Fruit fly (Drosophila melanogaster) whole organism, embryonic: ENCODE results near the gene CG10761.

ENCODE experiments used
- Atf3 ChIP-seq: fragments of 200-800 bp; sonication (Bioruptor generic); optimal IDR thresholded peaks from 3 replicates; lab custom pipeline; 2016; ENCODE audit warnings: missing biosample characterization, missing genetic modification characterization
- BtbVII ChIP-seq: fragments of 200-800 bp; sonication (Bioruptor generic); optimal IDR thresholded peaks from 3 replicates; lab custom pipeline; 2017; ENCODE audit warnings: missing biosample characterization, mild to moderate bottlenecking, missing genetic modification characterization
- C15 ChIP-seq: fragments of 200-800 bp; sonication (Bioruptor generic); IDR thresholded peaks from 3 replicates; pipeline ENCODE4 v1.3.6; 2022; ENCODE audit warnings: missing biosample characterization, missing genetic modification characterization
- CG10209 ChIP-seq: fragments of 200-800 bp; sonication (Bioruptor generic); optimal IDR thresholded peaks from 3 replicates; lab custom pipeline; 2017; ENCODE audit warnings: missing biosample characterization, mild to moderate bottlenecking, missing genetic modification characterization, missing genetic modification reagents
- CG11247 ChIP-seq: fragments of 200-800 bp; sonication (Bioruptor generic); IDR thresholded peaks from 2 replicates; pipeline ENCODE4 v1.3.6; 2022; ENCODE audit warnings: missing biosample characterization, missing genetic modification characterization
- CG11723 ChIP-seq: fragments of 200-800 bp; sonication (Bioruptor generic); optimal IDR thresholded peaks from 2 replicates; lab custom pipeline; 2017; ENCODE audit warnings: missing biosample characterization, mild to moderate bottlenecking, missing genetic modification characterization
- CG12236 ChIP-seq: fragments of 200-800 bp; sonication (Bioruptor generic); optimal IDR thresholded peaks from 2 replicates; lab custom pipeline; 2016; ENCODE audit warnings: missing biosample characterization, missing genetic modification characterization
- CG13296 ChIP-seq: fragments of 200-800 bp; sonication (Bioruptor generic); optimal IDR thresholded peaks from 3 replicates; lab custom pipeline; 2018; ENCODE audit warnings: missing biosample characterization, mild to moderate bottlenecking, missing genetic modification characterization
- CG13424 ChIP-seq: fragments of 200-800 bp; sonication (Bioruptor generic); optimal IDR thresholded peaks from 2 replicates; lab custom pipeline; 2019; ENCODE audit warnings: missing biosample characterization, mild to moderate bottlenecking, missing genetic modification characterization, moderate library complexity
- CG15514 ChIP-seq: fragments of 200-800 bp; sonication (Bioruptor generic); optimal IDR thresholded peaks from 3 replicates; lab custom pipeline; 2017; ENCODE audit warnings: missing biosample characterization, missing genetic modification characterization, mild to moderate bottlenecking, moderate library complexity, missing genetic modification reagents
- CG16815 ChIP-seq: fragments of 200-800 bp; sonication (Bioruptor generic); optimal IDR thresholded peaks from 3 replicates; lab custom pipeline; 2017; ENCODE audit warnings: missing biosample characterization, mild to moderate bottlenecking, missing genetic modification characterization
- CG18476 ChIP-seq: fragments of 200-800 bp; sonication (Bioruptor generic); optimal IDR thresholded peaks from 2 replicates; lab custom pipeline; 2016; ENCODE audit warnings: missing biosample characterization, mild to moderate bottlenecking, missing genetic modification characterization
- CG3065 ChIP-seq: fragments of 200-800 bp; sonication (Bioruptor generic); optimal IDR thresholded peaks from 2 replicates; lab custom pipeline; 2016; ENCODE audit warnings: missing biosample characterization, missing genetic modification characterization
- CG31365 ChIP-seq: fragments of 200-800 bp; sonication (Bioruptor generic); optimal IDR thresholded peaks from 2 replicates; lab custom pipeline; 2018; ENCODE audit warnings: missing biosample characterization, mild to moderate bottlenecking, missing genetic modification characterization
- CG4282 ChIP-seq: fragments of 200-800 bp; sonication (Bioruptor generic); optimal IDR thresholded peaks from 2 replicates; lab custom pipeline; 2016; ENCODE audit warnings: missing biosample characterization, missing genetic modification characterization
- CG4854 ChIP-seq: fragments of 200-800 bp; sonication (Bioruptor generic); optimal IDR thresholded peaks from 2 replicates; lab custom pipeline; 2016; ENCODE audit warnings: missing biosample characterization, missing genetic modification characterization, inconsistent platforms
- CG5180 ChIP-seq: fragments of 200-800 bp; sonication (Bioruptor generic); optimal IDR thresholded peaks from 3 replicates; lab custom pipeline; 2017; ENCODE audit warnings: missing biosample characterization, missing genetic modification characterization, mild to moderate bottlenecking, moderate library complexity, missing genetic modification reagents
- CG6175 ChIP-seq: fragments of 200-800 bp; sonication (Bioruptor generic); IDR thresholded peaks from 3 replicates; pipeline ENCODE4 v1.3.6; 2022; ENCODE audit warnings: missing biosample characterization, missing genetic modification characterization
- CG6854 ChIP-seq: fragments of 200-800 bp; sonication (Bioruptor generic); optimal IDR thresholded peaks from 3 replicates; lab custom pipeline; 2017; ENCODE audit warnings: missing biosample characterization, mild to moderate bottlenecking, missing genetic modification characterization
- CG7839 ChIP-seq: fragments of 200-800 bp; sonication (Bioruptor generic); optimal IDR thresholded peaks from 3 replicates; lab custom pipeline; 2018; ENCODE audit warnings: missing biosample characterization, mild to moderate bottlenecking, missing genetic modification characterization, moderate library complexity
- CG9437 ChIP-seq: fragments of 200-800 bp; sonication (Bioruptor generic); optimal IDR thresholded peaks from 2 replicates; lab custom pipeline; 2018; ENCODE audit warnings: missing biosample characterization, mild to moderate bottlenecking, missing genetic modification characterization
- Dip2 ChIP-seq: fragments of 200-800 bp; sonication (Bioruptor generic); IDR thresholded peaks from 2 replicates; pipeline ENCODE4 v1.3.6; 2022; ENCODE audit warnings: missing biosample characterization, missing genetic modification characterization
- HLH3B ChIP-seq: fragments of 200-800 bp; sonication (Bioruptor generic); IDR thresholded peaks from 2 replicates; pipeline ENCODE4 v1.3.6; 2022; ENCODE audit warnings: missing biosample characterization, missing genetic modification characterization
- HLH4C ChIP-seq: fragments of 200-800 bp; sonication (Bioruptor generic); IDR thresholded peaks from 3 replicates; pipeline ENCODE4 v1.3.6; 2022; ENCODE audit warnings: missing biosample characterization, missing genetic modification characterization; ENCODE audit not compliant: partially characterized antibody
- HLHmδ ChIP-seq: fragments of 200-800 bp; sonication (Bioruptor generic); optimal IDR thresholded peaks from 2 replicates; lab custom pipeline; 2018; ENCODE audit warnings: missing biosample characterization, mild to moderate bottlenecking, missing genetic modification characterization, moderate library complexity
- Hmx ChIP-seq: fragments of 200-800 bp; sonication (Bioruptor generic); optimal IDR thresholded peaks from 2 replicates; lab custom pipeline; 2016; ENCODE audit warnings: missing biosample characterization, missing genetic modification characterization
- Kr ChIP-seq: fragments of 200-800 bp; sonication (Bioruptor generic); optimal IDR thresholded peaks from 2 replicates; lab custom pipeline; 2017; ENCODE audit warnings: missing biosample characterization, mild to moderate bottlenecking, missing genetic modification characterization
- Lpt ChIP-seq: fragments of >200 bp; optimal IDR thresholded peaks from 2 replicates; lab custom pipeline; 2018; ENCODE audit warnings: missing biosample characterization, missing genetic modification characterization
- MESR4 ChIP-seq: fragments of 200-800 bp; sonication (Bioruptor generic); optimal IDR thresholded peaks from 2 replicates; lab custom pipeline; 2018; ENCODE audit warnings: missing biosample characterization, mild to moderate bottlenecking, missing genetic modification characterization, moderate library complexity
- Opbp ChIP-seq: fragments of 200-800 bp; sonication (Bioruptor generic); IDR thresholded peaks from 3 replicates; pipeline ENCODE4 v1.3.6; 2022; ENCODE audit warnings: missing biosample characterization, missing genetic modification characterization; ENCODE audit not compliant: partially characterized antibody
- Ravus ChIP-seq: fragments of 200-800 bp; sonication (Bioruptor generic); IDR thresholded peaks from 2 replicates; pipeline ENCODE4 v1.3.6; 2022; ENCODE audit warnings: missing biosample characterization, missing genetic modification characterization
- bigmax ChIP-seq: fragments of 200-800 bp; sonication (Bioruptor generic); optimal IDR thresholded peaks from 2 replicates; lab custom pipeline; 2018; ENCODE audit warnings: missing biosample characterization, mild to moderate bottlenecking, missing genetic modification characterization
- cas ChIP-seq: fragments of 200-800 bp; sonication (Bioruptor generic); IDR thresholded peaks from 2 replicates; pipeline ENCODE4 v1.3.6; 2022; ENCODE audit warnings: missing biosample characterization, missing genetic modification characterization
- fru ChIP-seq: fragments of >200 bp; optimal IDR thresholded peaks from 2 replicates; lab custom pipeline; 2017
- gce ChIP-seq: fragments of 200-800 bp; sonication (Bioruptor generic); IDR thresholded peaks from 3 replicates; pipeline ENCODE4 v1.3.6; 2022; ENCODE audit warnings: missing biosample characterization, missing genetic modification characterization
- gcm ChIP-seq: fragments of 200-800 bp; sonication (Bioruptor generic); optimal IDR thresholded peaks from 2 replicates; lab custom pipeline; 2019; ENCODE audit warnings: missing biosample characterization, mild to moderate bottlenecking, missing genetic modification characterization, moderate library complexity
- gfzf ChIP-seq: fragments of 200-800 bp; sonication (Bioruptor generic); optimal IDR thresholded peaks from 2 replicates; lab custom pipeline; 2016; ENCODE audit warnings: missing biosample characterization, mild to moderate bottlenecking, missing genetic modification characterization, moderate library complexity
- grn ChIP-seq: fragments of 200-800 bp; sonication (Bioruptor generic); optimal IDR thresholded peaks from 3 replicates; lab custom pipeline; 2017; ENCODE audit warnings: missing biosample characterization, missing genetic modification characterization
- ham ChIP-seq: fragments of 200-800 bp; sonication (Bioruptor generic); IDR thresholded peaks from 2 replicates; pipeline ENCODE4 v1.3.6; 2022; ENCODE audit warnings: missing biosample characterization, missing genetic modification characterization
- hkb ChIP-seq, 2 experiments: fragments of 200-800 bp in 1 of 2; fragments of >200 bp in 1 of 2; sonication (Bioruptor generic) in 1 of 2; IDR thresholded peaks in 1 of 2; optimal IDR thresholded peaks in 1 of 2; 2 replicates each; pipeline versions ENCODE4 v1.3.6 to Lab custom; 2017 to 2022; ENCODE audit warnings: missing biosample characterization in 1 of 2, missing genetic modification characterization in 1 of 2
- lab ChIP-seq: fragments of 200-800 bp; sonication (Bioruptor generic); optimal IDR thresholded peaks from 3 replicates; lab custom pipeline; 2017; ENCODE audit warnings: missing biosample characterization, missing genetic modification characterization, mild to moderate bottlenecking, moderate library complexity, missing genetic modification reagents
- lilli ChIP-seq: fragments of 200-800 bp; sonication (Bioruptor generic); optimal IDR thresholded peaks from 3 replicates; lab custom pipeline; 2016; ENCODE audit warnings: missing biosample characterization, missing genetic modification characterization
- peb ChIP-seq: fragments of 200-800 bp; sonication (Bioruptor generic); IDR thresholded peaks from 2 replicates; pipeline ENCODE4 v1.3.6; 2022; ENCODE audit warnings: missing biosample characterization, missing genetic modification characterization
- row ChIP-seq: fragments of 200-800 bp; sonication (Bioruptor generic); IDR thresholded peaks from 3 replicates; pipeline ENCODE4 v1.3.6; 2022; ENCODE audit warnings: missing biosample characterization, missing genetic modification characterization
- sc ChIP-seq, 3 experiments: fragments of >200 bp in 2 of 3; fragments of 200-800 bp in 1 of 3; sonication (Bioruptor generic) in 1 of 3; optimal IDR thresholded peaks; 2 replicates in 2 of 3; 3 replicates in 1 of 3; lab custom pipeline; 2017; ENCODE audit warnings: mild to moderate bottlenecking in 1 of 3, missing biosample characterization in 1 of 3, missing genetic modification characterization in 1 of 3, missing genetic modification reagents in 1 of 3
- sd ChIP-seq: fragments of 200-800 bp; sonication (Bioruptor generic); optimal IDR thresholded peaks from 3 replicates; lab custom pipeline; 2018; ENCODE audit warnings: missing biosample characterization, mild to moderate bottlenecking, missing genetic modification characterization, moderate library complexity
- slp2 ChIP-seq: fragments of 200-800 bp; sonication (Bioruptor generic); optimal IDR thresholded peaks from 2 replicates; lab custom pipeline; 2016; ENCODE audit warnings: missing biosample characterization, missing genetic modification characterization
- trh ChIP-seq: fragments of 200-800 bp; sonication (Bioruptor generic); optimal IDR thresholded peaks from 2 replicates; lab custom pipeline; 2016; ENCODE audit warnings: missing biosample characterization, missing genetic modification characterization
- vfl ChIP-seq: fragments of 200-800 bp; sonication (Bioruptor generic); optimal IDR thresholded peaks from 2 replicates; lab custom pipeline; 2016; ENCODE audit warnings: missing biosample characterization, missing genetic modification characterization
- zen ChIP-seq: fragments of 200-800 bp; sonication (Bioruptor generic); optimal IDR thresholded peaks from 3 replicates; lab custom pipeline; 2018; ENCODE audit warnings: missing biosample characterization, mild to moderate bottlenecking, missing genetic modification characterization, moderate library complexity

Gene CG10761

dm6 chrX:8143537-8143936, 19.1 kb downstream of the CG10761 start, which contains the start of gene CG17982 (continued):
- TF ChIP-seq Ravus (GFP tag; lab: Robert Waterston, UW) (peak; percentile 47; the same call in 1 of the 2 replicates), lab (peak; percentile 89), CG16815 (peak; percentile 47), CG31365 (tag; lab: Kevin White, UChicago) (peak; percentile 56), gcm (GFP tag; lab: Kevin White, UChicago) (peak; percentile 83), HLHmδ (GFP tag; lab: Kevin White, UChicago) (no peak), lilli (peak; percentile 93), CG11723 (peak; percentile 64), slp2 (GFP tag; lab: Kevin White, UChicago) (peak; percentile 67), CG13296 (GFP tag; lab: Kevin White, UChicago) (peak; percentile 82), CG4854 (GFP tag; lab: Kevin White, UChicago) (peak; percentile 64), CG18476 (GFP tag; lab: Kevin White, UChicago) (peak; percentile 68), CG13424 (tag; lab: Kevin White, UChicago) (peak; percentile 89), bigmax (GFP tag; lab: Kevin White, UChicago) (peak; percentile 92), trh (GFP tag; lab: Kevin White, UChicago) (peak; percentile 42), CG12236 (GFP tag; lab: Kevin White, UChicago) (peak; percentile 53), vfl (peak; percentile 80), CG3065 (GFP tag; lab: Kevin White, UChicago) (peak; percentile 2), CG15514 (GFP tag; lab: Kevin White, UChicago) (peak; percentile 93), CG7839 (tag; lab: Kevin White, UChicago) (peak; percentile 90), Hmx (GFP tag; lab: Kevin White, UChicago) (peak; percentile 53), CG6854 (GFP tag; lab: Kevin White, UChicago) (peak; percentile 43), HLH3B (GFP tag; lab: Robert Waterston, UW) (peak; percentile 78), CG10209 (GFP tag; lab: Kevin White, UChicago) (peak; percentile 74), Atf3 (GFP tag; lab: Kevin White, UChicago) (peak; percentile 64), gfzf (GFP tag; lab: Kevin White, UChicago) (peak; percentile 46), row (GFP tag; lab: Robert Waterston, UW) (peak; percentile 90), C15 (GFP tag; lab: Robert Waterston, UW) (peak; percentile 51; the same call in 1 of the 3 replicates), sc (optimal IDR thresholded peaks at IDR 0.05; lab: Kevin White, UChicago) (no peak), sc (GFP tag; optimal IDR thresholded peaks at IDR 0.05; lab: Kevin White, UChicago) (peak; percentile 18), CG4282 (peak; percentile 69), CG11247 (peak; percentile 66), CG5180 (GFP tag; lab: Kevin White, UChicago) (peak; percentile 46), fru (no peak), Dip2 (GFP tag; lab: Robert Waterston, UW) (no peak), zen (peak; percentile 65), sd (peak; percentile 62), gce (GFP tag; lab: Robert Waterston, UW) (peak; percentile 63; the same call in 1 of the 3 replicates), hkb (optimal IDR thresholded peaks at IDR 0.05; lab: Kevin White, UChicago) (no peak), hkb (GFP tag; IDR thresholded peaks at IDR 0.05; lab: Robert Waterston, UW) (peak; percentile 88), CG6175 (GFP tag; lab: Robert Waterston, UW) (0 out of 3 replicates have a peak, but pooled peaks have one; percentile 38), Lpt (GFP tag; lab: Kevin White, UChicago) (no peak), MESR4 (GFP tag; lab: Kevin White, UChicago) (peak; percentile 51), Opbp (GFP tag; lab: Robert Waterston, UW) (no peak), ham (GFP tag; lab: Robert Waterston, UW) (no peak), cas (peak; percentile 58; the same call in 1 of the 2 replicates), grn (no peak), Kr (GFP tag; lab: Kevin White, UChicago) (no peak), BtbVII (GFP tag; lab: Kevin White, UChicago) (peak; percentile 82), CG9437 (peak; percentile 67), HLH4C (GFP tag; lab: Robert Waterston, UW) (no peak), peb (GFP tag; lab: Robert Waterston, UW) (no peak)
